Worm (Caenorhabditis elegans) whole organism, L3 larva: ENCODE results near the gene ZK688.10.

Source experiments
- fkh-10 ChIP-seq: sonication (generic microtip); optimal IDR thresholded peaks from 2 replicates; lab custom pipeline; 2017; ENCODE audit warnings: missing biosample characterization, missing genetic modification reagents, missing genetic modification characterization
- unc-39 ChIP-seq: sonication (generic microtip); optimal IDR thresholded peaks from 4 replicates; lab custom pipeline; 2017; ENCODE audit warnings: missing biosample characterization, missing genetic modification characterization

- TF ChIP-seq unc-39 (tag; lab: Kevin White, UChicago) (no peak), fkh-10 (no peak)
These were observed 30.6 kb downstream of the ZK688.10 start, which contains the start of gene cup-4 for ce11 chrIII:7866189-7866588.
